Fruit fly (Drosophila melanogaster) whole organism, embryonic: Measurements from ENCODE around the gene CG42299.

Experiments used
- ATbp ChIP-seq: fragments of 200-800 bp; sonication (Bioruptor generic); optimal IDR thresholded peaks from 2 replicates; lab custom pipeline; 2017; ENCODE audit warnings: missing biosample characterization, mild to moderate bottlenecking, missing genetic modification characterization, missing genetic modification reagents
- Adf1 ChIP-seq: fragments of 200-800 bp; sonication (Bioruptor generic); IDR thresholded peaks from 2 replicates; pipeline ENCODE4 v1.3.6; 2022; ENCODE audit warnings: missing biosample characterization, missing genetic modification characterization
- CG10267 ChIP-seq: fragments of 200-800 bp; sonication (Bioruptor generic); optimal IDR thresholded peaks from 2 replicates; lab custom pipeline; 2018; ENCODE audit warnings: missing biosample characterization, mild to moderate bottlenecking, missing genetic modification characterization, moderate library complexity
- CG13123 ChIP-seq: fragments of 200-800 bp; sonication (Bioruptor generic); optimal IDR thresholded peaks from 2 replicates; lab custom pipeline; 2016; ENCODE audit warnings: missing biosample characterization, missing genetic modification characterization
- CG15073 ChIP-seq: fragments of 200-800 bp; sonication (Bioruptor generic); optimal IDR thresholded peaks from 2 replicates; lab custom pipeline; 2016; ENCODE audit warnings: missing biosample characterization, missing genetic modification characterization
- CG1529 ChIP-seq: fragments of 200-800 bp; sonication (Bioruptor generic); optimal IDR thresholded peaks from 3 replicates; lab custom pipeline; 2018; ENCODE audit warnings: missing biosample characterization, missing genetic modification characterization
- CG15479 ChIP-seq: fragments of 200-800 bp; sonication (Bioruptor generic); optimal IDR thresholded peaks from 3 replicates; lab custom pipeline; 2019; ENCODE audit warnings: missing biosample characterization, mild to moderate bottlenecking, missing genetic modification characterization, moderate library complexity
- CG16779 ChIP-seq: fragments of 200-800 bp; sonication (Bioruptor generic); IDR thresholded peaks from 2 replicates; pipeline ENCODE4 v1.3.6; 2022; ENCODE audit warnings: missing biosample characterization, missing genetic modification characterization
- CG17328 ChIP-seq: fragments of 200-800 bp; sonication (Bioruptor generic); IDR thresholded peaks from 2 replicates; pipeline ENCODE4 v1.3.6; 2022; ENCODE audit warnings: missing biosample characterization, missing genetic modification characterization
- CG17568 ChIP-seq: fragments of 200-800 bp; sonication (Bioruptor generic); optimal IDR thresholded peaks from 2 replicates; lab custom pipeline; 2018; ENCODE audit warnings: missing biosample characterization, mild to moderate bottlenecking, missing genetic modification characterization, moderate library complexity
- CG17802 ChIP-seq: fragments of 200-800 bp; sonication (Bioruptor generic); optimal IDR thresholded peaks from 2 replicates; lab custom pipeline; 2018; ENCODE audit warnings: missing biosample characterization, mild to moderate bottlenecking, missing genetic modification characterization, moderate library complexity
- CG18599 ChIP-seq: fragments of 200-800 bp; sonication (Bioruptor generic); optimal IDR thresholded peaks from 3 replicates; lab custom pipeline; 2017; ENCODE audit warnings: missing biosample characterization, missing genetic modification characterization, mild to moderate bottlenecking, moderate library complexity, missing genetic modification reagents
- CG2116 ChIP-seq: fragments of 200-800 bp; sonication (Bioruptor generic); optimal IDR thresholded peaks from 3 replicates; lab custom pipeline; 2018; ENCODE audit warnings: missing biosample characterization, mild to moderate bottlenecking, missing genetic modification characterization
- CG2120 ChIP-seq: fragments of 200-800 bp; sonication (Bioruptor generic); optimal IDR thresholded peaks from 3 replicates; lab custom pipeline; 2016; ENCODE audit warnings: missing biosample characterization, missing genetic modification characterization
- CG2889 ChIP-seq: fragments of 200-800 bp; sonication (Bioruptor generic); IDR thresholded peaks from 3 replicates; pipeline ENCODE4 v1.3.6; 2022; ENCODE audit warnings: missing biosample characterization, missing genetic modification characterization
- CG3281 ChIP-seq: fragments of 200-800 bp; sonication (Bioruptor generic); optimal IDR thresholded peaks from 3 replicates; lab custom pipeline; 2017; ENCODE audit warnings: missing biosample characterization, mild to moderate bottlenecking, missing genetic modification characterization
- CG33557 ChIP-seq: fragments of 200-800 bp; sonication (Bioruptor generic); optimal IDR thresholded peaks from 2 replicates; lab custom pipeline; 2019; ENCODE audit warnings: missing biosample characterization, mild to moderate bottlenecking, missing genetic modification characterization, moderate library complexity
- CG34422 ChIP-seq: fragments of 200-800 bp; sonication (Bioruptor generic); IDR thresholded peaks from 3 replicates; pipeline ENCODE4 v1.3.6; 2022; ENCODE audit warnings: missing biosample characterization, missing genetic modification characterization
- CG4617 ChIP-seq: fragments of 200-800 bp; sonication (Bioruptor generic); optimal IDR thresholded peaks from 3 replicates; lab custom pipeline; 2016; ENCODE audit warnings: missing biosample characterization, missing genetic modification characterization, borderline replicate concordance
- CG4820 ChIP-seq: fragments of 200-800 bp; sonication (Bioruptor generic); optimal IDR thresholded peaks from 3 replicates; lab custom pipeline; 2016; ENCODE audit warnings: missing biosample characterization, missing genetic modification characterization
- CG6272 ChIP-seq: fragments of 200-800 bp; sonication (Bioruptor generic); IDR thresholded peaks from 2 replicates; pipeline ENCODE4 v1.3.6; 2022; ENCODE audit warnings: missing biosample characterization, missing genetic modification characterization
- CG6854 ChIP-seq: fragments of 200-800 bp; sonication (Bioruptor generic); optimal IDR thresholded peaks from 3 replicates; lab custom pipeline; 2017; ENCODE audit warnings: missing biosample characterization, mild to moderate bottlenecking, missing genetic modification characterization
- CG7928 ChIP-seq: fragments of 200-800 bp; sonication (Bioruptor generic); optimal IDR thresholded peaks from 2 replicates; lab custom pipeline; 2017; ENCODE audit warnings: missing biosample characterization, mild to moderate bottlenecking, missing genetic modification characterization
- CG8388 ChIP-seq: fragments of 200-800 bp; sonication (Bioruptor generic); optimal IDR thresholded peaks from 2 replicates; lab custom pipeline; 2019; ENCODE audit warnings: missing biosample characterization, mild to moderate bottlenecking, missing genetic modification characterization, moderate library complexity
- CG8924 ChIP-seq: fragments of 200-800 bp; optimal IDR thresholded peaks from 3 replicates; lab custom pipeline; 2019; ENCODE audit warnings: missing biosample characterization, mild to moderate bottlenecking, missing genetic modification characterization, moderate library complexity
- D19B ChIP-seq: fragments of 200-800 bp; sonication (Bioruptor generic); optimal IDR thresholded peaks from 2 replicates; lab custom pipeline; 2017; ENCODE audit warnings: missing biosample characterization, mild to moderate bottlenecking, missing genetic modification characterization
- Dfd ChIP-seq, 2 experiments: fragments of >200 bp; optimal IDR thresholded peaks; 2 replicates each; lab custom pipeline; 2017; ENCODE audit warnings: missing biosample characterization in 2 of 2, missing genetic modification characterization in 2 of 2
- Fer3 ChIP-seq: fragments of 200-800 bp; sonication (Bioruptor generic); optimal IDR thresholded peaks from 2 replicates; lab custom pipeline; 2018; ENCODE audit warnings: missing biosample characterization, mild to moderate bottlenecking, missing genetic modification characterization, moderate library complexity
- Hr51 ChIP-seq, 2 experiments: fragments of 200-800 bp; sonication (Bioruptor generic); optimal IDR thresholded peaks; 2 replicates in 1 of 2; 3 replicates in 1 of 2; lab custom pipeline; 2016 to 2018; ENCODE audit warnings: missing biosample characterization in 2 of 2, missing genetic modification characterization in 2 of 2, mild to moderate bottlenecking in 1 of 2, moderate library complexity in 1 of 2
- Jarid2 ChIP-seq: fragments of 200-800 bp; sonication (Bioruptor generic); optimal IDR thresholded peaks from 3 replicates; lab custom pipeline; 2017; ENCODE audit warnings: mild to moderate bottlenecking, missing biosample characterization, missing genetic modification reagents, missing genetic modification characterization
- Optix ChIP-seq: fragments of 200-800 bp; sonication (Bioruptor generic); IDR thresholded peaks from 3 replicates; pipeline ENCODE4 v1.3.6; 2022; ENCODE audit warnings: missing biosample characterization, missing genetic modification characterization
- Scr ChIP-seq: fragments of 200-800 bp; sonication (Bioruptor generic); IDR thresholded peaks from 2 replicates; pipeline ENCODE4 v1.3.6; 2022; ENCODE audit warnings: missing biosample characterization, missing genetic modification characterization; ENCODE audit not compliant: partially characterized antibody
- Sry-δ ChIP-seq: fragments of 200-800 bp; sonication (Bioruptor generic); optimal IDR thresholded peaks from 2 replicates; lab custom pipeline; 2016; ENCODE audit warnings: missing biosample characterization, missing genetic modification characterization
- Vsx1 ChIP-seq: fragments of 200-800 bp; sonication (Bioruptor generic); optimal IDR thresholded peaks from 2 replicates; lab custom pipeline; 2017; ENCODE audit warnings: missing biosample characterization, mild to moderate bottlenecking, missing genetic modification characterization, missing genetic modification reagents
- ab ChIP-seq: fragments of 200-800 bp; sonication (Bioruptor generic); optimal IDR thresholded peaks from 2 replicates; lab custom pipeline; 2016; ENCODE audit warnings: missing biosample characterization, missing genetic modification characterization
- ara ChIP-seq: fragments of 200-800 bp; sonication (Bioruptor generic); IDR thresholded peaks from 2 replicates; pipeline ENCODE4 v1.3.6; 2022; ENCODE audit warnings: missing biosample characterization, missing genetic modification characterization
- ase ChIP-seq: fragments of 200-800 bp; sonication (Bioruptor generic); IDR thresholded peaks from 3 replicates; pipeline ENCODE4 v1.3.6; 2022; ENCODE audit warnings: missing biosample characterization, missing genetic modification characterization
- dm ChIP-seq: fragments of 200-800 bp; sonication (Bioruptor generic); optimal IDR thresholded peaks from 3 replicates; lab custom pipeline; 2016; ENCODE audit warnings: missing biosample characterization, missing genetic modification characterization
- eve ChIP-seq, 2 experiments: fragments of >200 bp; optimal IDR thresholded peaks; 2 replicates each; lab custom pipeline; 2017; ENCODE audit warnings: missing biosample characterization in 2 of 2, missing genetic modification characterization in 2 of 2
- her ChIP-seq: fragments of 200-800 bp; sonication (Bioruptor generic); optimal IDR thresholded peaks from 2 replicates; lab custom pipeline; 2016; ENCODE audit warnings: missing biosample characterization, missing genetic modification characterization
- org-1 ChIP-seq: fragments of 200-800 bp; sonication (Bioruptor generic); optimal IDR thresholded peaks from 2 replicates; lab custom pipeline; 2017; ENCODE audit warnings: missing biosample characterization, missing genetic modification characterization
- pita ChIP-seq: fragments of 200-800 bp; sonication (Bioruptor generic); optimal IDR thresholded peaks from 2 replicates; lab custom pipeline; 2017; ENCODE audit warnings: missing biosample characterization, mild to moderate bottlenecking, missing genetic modification characterization
- prd ChIP-seq, 3 experiments: fragments of >200 bp in 2 of 3; fragments of 200-800 bp in 1 of 3; sonication (Bioruptor generic) in 1 of 3; optimal IDR thresholded peaks in 2 of 3; IDR thresholded peaks in 1 of 3; 2 replicates in 2 of 3; 3 replicates in 1 of 3; pipeline versions ENCODE4 v1.3.6 to Lab custom; 2017 to 2022; ENCODE audit warnings: missing biosample characterization in 1 of 3, missing genetic modification characterization in 1 of 3
- row ChIP-seq: fragments of 200-800 bp; sonication (Bioruptor generic); IDR thresholded peaks from 3 replicates; pipeline ENCODE4 v1.3.6; 2022; ENCODE audit warnings: missing biosample characterization, missing genetic modification characterization
- sc ChIP-seq, 3 experiments: fragments of >200 bp in 2 of 3; fragments of 200-800 bp in 1 of 3; sonication (Bioruptor generic) in 1 of 3; optimal IDR thresholded peaks; 2 replicates in 2 of 3; 3 replicates in 1 of 3; lab custom pipeline; 2017; ENCODE audit warnings: mild to moderate bottlenecking in 1 of 3, missing biosample characterization in 1 of 3, missing genetic modification characterization in 1 of 3, missing genetic modification reagents in 1 of 3
- slou ChIP-seq: fragments of 200-800 bp; sonication (Bioruptor generic); optimal IDR thresholded peaks from 3 replicates; lab custom pipeline; 2016; ENCODE audit warnings: missing biosample characterization, missing genetic modification characterization
- sna ChIP-seq: fragments of 200-800 bp; sonication (Bioruptor generic); IDR thresholded peaks from 2 replicates; pipeline ENCODE4 v1.3.6; 2022; ENCODE audit warnings: missing biosample characterization, missing genetic modification characterization; ENCODE audit not compliant: partially characterized antibody
- tap ChIP-seq: fragments of 200-800 bp; optimal IDR thresholded peaks from 3 replicates; lab custom pipeline; 2019; ENCODE audit warnings: missing biosample characterization, mild to moderate bottlenecking, missing genetic modification characterization, moderate library complexity
- tup ChIP-seq: fragments of 200-800 bp; sonication (Bioruptor generic); optimal IDR thresholded peaks from 2 replicates; lab custom pipeline; 2016; ENCODE audit warnings: missing biosample characterization, mild to moderate bottlenecking, missing genetic modification characterization, moderate library complexity

CG42299 gene

dm6 chrX:15579579-15579978, 4.1 kb upstream of the CG42299 start (continued):
- TF ChIP-seq prd (optimal IDR thresholded peaks at IDR 0.05; lab: Kevin White, UChicago) = no peak
- TF ChIP-seq prd (GFP tag; IDR thresholded peaks at IDR 0.05; lab: Robert Waterston, UW) = peak; percentile 96
- TF ChIP-seq tup (GFP tag; lab: Kevin White, UChicago) = peak; percentile 82
- TF ChIP-seq CG15479 (GFP tag; lab: Kevin White, UChicago) = peak; percentile 0
- TF ChIP-seq CG4617 (GFP tag; lab: Kevin White, UChicago) = peak; percentile 70
- no peak for TF ChIP-seq eve (GFP tag; optimal IDR thresholded peaks at IDR 0.05; lab: Kevin White, UChicago)
- TF ChIP-seq CG15073 (GFP tag; lab: Kevin White, UChicago) = peak; percentile 23
- peak; percentile 78 for TF ChIP-seq CG10267
- TF ChIP-seq CG6272 (GFP tag; lab: Robert Waterston, UW) = peak; percentile 86
- peak; percentile 79 for TF ChIP-seq CG8388 (GFP tag; lab: Kevin White, UChicago)
- no peak for TF ChIP-seq CG17568 (GFP tag; lab: Kevin White, UChicago)
- TF ChIP-seq Optix (GFP tag; lab: Robert Waterston, UW) = peak; percentile 86
- TF ChIP-seq slou (GFP tag; lab: Kevin White, UChicago) = peak; percentile 77
- peak; percentile 95 for TF ChIP-seq CG16779 (GFP tag; lab: Robert Waterston, UW)
- peak; percentile 79 for TF ChIP-seq CG6854 (GFP tag; lab: Kevin White, UChicago)
- TF ChIP-seq sc (optimal IDR thresholded peaks at IDR 0.05; lab: Kevin White, UChicago) = no peak
- peak; percentile 72 for TF ChIP-seq sc (GFP tag; optimal IDR thresholded peaks at IDR 0.05; lab: Kevin White, UChicago)
- TF ChIP-seq Fer3 = peak; percentile 93
- TF ChIP-seq Dfd (GFP tag; optimal IDR thresholded peaks at IDR 0.05; lab: Kevin White, UChicago) = no peak
- peak; percentile 81 for TF ChIP-seq CG13123 (GFP tag; lab: Kevin White, UChicago)
- peak; percentile 85 for TF ChIP-seq ab (GFP tag; lab: Kevin White, UChicago)
- peak; percentile 49 for TF ChIP-seq CG2116 (GFP tag; lab: Kevin White, UChicago)
- TF ChIP-seq D19B = peak; percentile 82
- peak; percentile 89 for TF ChIP-seq CG2889 (GFP tag; lab: Robert Waterston, UW)
- peak; percentile 90 for TF ChIP-seq CG4820
- peak; percentile 78 for TF ChIP-seq Adf1 (GFP tag; lab: Robert Waterston, UW)
- peak; percentile 85 for TF ChIP-seq ATbp (GFP tag; lab: Kevin White, UChicago)
- TF ChIP-seq CG17802 = peak; percentile 78
- TF ChIP-seq CG17328 (GFP tag; lab: Robert Waterston, UW) = peak; percentile 93
- TF ChIP-seq Hr51 (GFP tag; optimal IDR thresholded peaks at IDR 0.05; lab: Kevin White, UChicago) = peak in 1 of 2 experiments; percentile 88
- no peak for TF ChIP-seq pita
- peak; percentile 92 for TF ChIP-seq ara (GFP tag; lab: Robert Waterston, UW)
- TF ChIP-seq CG18599 (GFP tag; lab: Kevin White, UChicago) = peak; percentile 94
- peak; percentile 88 for TF ChIP-seq CG8924 (tag; lab: Kevin White, UChicago)
- peak; percentile 94 for TF ChIP-seq her (GFP tag; lab: Kevin White, UChicago)
- no peak for TF ChIP-seq Jarid2 (GFP tag; lab: Kevin White, UChicago)
- TF ChIP-seq Sry-δ (GFP tag; lab: Kevin White, UChicago) = peak; percentile 53
- no peak for TF ChIP-seq Scr (GFP tag; lab: Robert Waterston, UW)
- TF ChIP-seq org-1 (GFP tag; lab: Kevin White, UChicago) = peak; percentile 83
- no peak for TF ChIP-seq Vsx1 (GFP tag; lab: Kevin White, UChicago)
- peak; percentile 96 for TF ChIP-seq CG2120 (GFP tag; lab: Kevin White, UChicago)
- TF ChIP-seq CG1529 (GFP tag; lab: Kevin White, UChicago) = peak; percentile 82
- TF ChIP-seq CG3281 (GFP tag; lab: Kevin White, UChicago) = peak; percentile 92
- peak; percentile 75 for TF ChIP-seq CG7928 (GFP tag; lab: Kevin White, UChicago)
- TF ChIP-seq sna (GFP tag; lab: Robert Waterston, UW) = no peak
- TF ChIP-seq tap (tag; lab: Kevin White, UChicago) = peak; percentile 82
- peak; percentile 86 for TF ChIP-seq ase
- TF ChIP-seq CG34422 (GFP tag; lab: Robert Waterston, UW) = peak; percentile 94
- peak; percentile 85 for TF ChIP-seq dm (GFP tag; lab: Kevin White, UChicago)
- TF ChIP-seq row (GFP tag; lab: Robert Waterston, UW) = peak; percentile 94
- peak; percentile 81 for TF ChIP-seq CG33557
